Fruit fly (Drosophila melanogaster): ENCODE data around the gene Obp8a.

dm6 chrX:9252051-9252708 is 37.5 kb downstream of the Obp8a start:
- TF ChIP-seq MBD-R2 (GFP tag; IDR thresholded peaks at IDR 0.05) (no peak), Opbp (GFP tag; IDR thresholded peaks at IDR 0.05; ENCODE audit: partially characterized antibody) (no peak), chn (GFP tag; optimal IDR thresholded peaks at IDR 0.05) (no peak), Aef1 (GFP tag; IDR thresholded peaks at IDR 0.05) (no peak), z (GFP tag; IDR thresholded peaks at IDR 0.05) (no peak), ttk (GFP tag; IDR thresholded peaks at IDR 0.05) (0 out of 2 replicates have a peak, but pooled peaks have one; percentile 12), CG12155 (GFP tag; optimal IDR thresholded peaks at IDR 0.05) (no peak), CG10462 (GFP tag; optimal IDR thresholded peaks at IDR 0.05) (no peak), CG4328 (GFP tag; optimal IDR thresholded peaks at IDR 0.05) (no peak), CG4360 (GFP tag; IDR thresholded peaks at IDR 0.05) (no peak), CG6654 (GFP tag; optimal IDR thresholded peaks at IDR 0.05) (no peak), ham (GFP tag; IDR thresholded peaks at IDR 0.05) (no peak)

All from whole organism, embryonic.